Fruit fly (Drosophila melanogaster): Measurements from ENCODE around the gene Atg1.

Atg1 gene

dm6 chr3L:12749567-12750535 is 55.1 kb downstream of the Atg1 start, which contains the start of the genes Klc and CG10984 (continued):
- TF ChIP-seq toy (GFP tag; IDR thresholded peaks at IDR 0.05): no peak
- TF ChIP-seq Dek (tag; optimal IDR thresholded peaks at IDR 0.05): no peak
- no peak for TF ChIP-seq CG6254 (GFP tag; optimal IDR thresholded peaks at IDR 0.05)
- no peak for TF ChIP-seq CG8478 (optimal IDR thresholded peaks at IDR 0.05)
- no peak for TF ChIP-seq slou (GFP tag; optimal IDR thresholded peaks at IDR 0.05)
- TF ChIP-seq lilli (GFP tag; optimal IDR thresholded peaks at IDR 0.05): peak; percentile 74
- TF ChIP-seq dmrt99B (tag; optimal IDR thresholded peaks at IDR 0.05): no peak
- TF ChIP-seq CHES-1-like (GFP tag; optimal IDR thresholded peaks at IDR 0.05): peak; percentile 66
- no peak for TF ChIP-seq Deaf1 (tag; optimal IDR thresholded peaks at IDR 0.05)
- TF ChIP-seq jigr1 (GFP tag; IDR thresholded peaks at IDR 0.05): peak; percentile 62; the same call in 1 of the 3 replicates
- peak; percentile 46 for TF ChIP-seq CG7372 (GFP tag; IDR thresholded peaks at IDR 0.05)
- peak; percentile 41 for TF ChIP-seq fd3F (GFP tag; optimal IDR thresholded peaks at IDR 0.05)
- TF ChIP-seq H15 (GFP tag; IDR thresholded peaks at IDR 0.05): no peak; the same call in 2 of the 3 replicates
- TF ChIP-seq CG13894 (tag; optimal IDR thresholded peaks at IDR 0.05): no peak
- no peak for TF ChIP-seq CG33557 (GFP tag; optimal IDR thresholded peaks at IDR 0.05)
- TF ChIP-seq CG10543 (GFP tag; optimal IDR thresholded peaks at IDR 0.05): no peak
- TF ChIP-seq D (optimal IDR thresholded peaks at IDR 0.05): no peak
- TF ChIP-seq D (GFP tag; optimal IDR thresholded peaks at IDR 0.05): peak; percentile 18
- TF ChIP-seq CG8765 (GFP tag; IDR thresholded peaks at IDR 0.05): no peak
- no peak for TF ChIP-seq CG3065 (GFP tag; optimal IDR thresholded peaks at IDR 0.05)
- peak; percentile 61 for TF ChIP-seq Side (GFP tag; optimal IDR thresholded peaks at IDR 0.05)
- TF ChIP-seq exex (tag; optimal IDR thresholded peaks at IDR 0.05): peak; percentile 38
- TF ChIP-seq Six4 (GFP tag; optimal IDR thresholded peaks at IDR 0.05): peak; percentile 56
- TF ChIP-seq MESR4 (GFP tag; optimal IDR thresholded peaks at IDR 0.05): peak; percentile 89
- no peak for TF ChIP-seq CG3847 (GFP tag; IDR thresholded peaks at IDR 0.05)
- TF ChIP-seq CG13287 (GFP tag; IDR thresholded peaks at IDR 0.05; ENCODE audit: partially characterized antibody): no peak
- TF ChIP-seq Med (GFP tag): peak; percentile 94
- no peak for TF ChIP-seq Awh (GFP tag; IDR thresholded peaks at IDR 0.05)
- TF ChIP-seq Elba2 (GFP tag; optimal IDR thresholded peaks at IDR 0.05): peak; percentile 38
- TF ChIP-seq Ssrp (tag; optimal IDR thresholded peaks at IDR 0.05): peak; percentile 34
- TF ChIP-seq abd-A (tag; optimal IDR thresholded peaks at IDR 0.05): no peak
- no peak; the same call in 2 of the 3 replicates for TF ChIP-seq CG11456 (GFP tag; IDR thresholded peaks at IDR 0.05)
- TF ChIP-seq mld (GFP tag; IDR thresholded peaks at IDR 0.05; ENCODE audit: partially characterized antibody): no peak
- no peak for TF ChIP-seq NFAT (GFP tag; IDR thresholded peaks at IDR 0.05)
- TF ChIP-seq Drgx (GFP tag; IDR thresholded peaks at IDR 0.05): peak; percentile 95
- peak; percentile 76 for TF ChIP-seq CG14441 (GFP tag; IDR thresholded peaks at IDR 0.05)
- no peak for TF ChIP-seq Hey (tag; optimal IDR thresholded peaks at IDR 0.05)
- peak; percentile 55 for TF ChIP-seq fd96Cb (tag; optimal IDR thresholded peaks at IDR 0.05)
- no peak for TF ChIP-seq bigmax (GFP tag; optimal IDR thresholded peaks at IDR 0.05)
- TF ChIP-seq HLH4C (GFP tag; IDR thresholded peaks at IDR 0.05; ENCODE audit: partially characterized antibody): no peak
- 0 out of 2 replicates have a peak, but pooled peaks have one; percentile 10 for TF ChIP-seq unc-4 (GFP tag; IDR thresholded peaks at IDR 0.05; ENCODE audit: partially characterized antibody)
- no peak for TF ChIP-seq Lhr (GFP tag; optimal IDR thresholded peaks at IDR 0.05)
- TF ChIP-seq dm (GFP tag; optimal IDR thresholded peaks at IDR 0.05): peak; percentile 29
- peak; percentile 19 for TF ChIP-seq CG7928 (GFP tag; optimal IDR thresholded peaks at IDR 0.05)
- no peak for TF ChIP-seq lola (GFP tag; optimal IDR thresholded peaks at IDR 0.05)
- peak; percentile 35 for TF ChIP-seq vfl (GFP tag; optimal IDR thresholded peaks at IDR 0.05)
- TF ChIP-seq dpn (GFP tag; optimal IDR thresholded peaks at IDR 0.05): peak; percentile 24 to 57
- no peak for TF ChIP-seq CG7839 (tag; optimal IDR thresholded peaks at IDR 0.05)

All from whole organism, embryonic.